Worm (Caenorhabditis elegans): ENCODE data around the gene trpp-6.
A peak's percentile ranks its signal among the peaks of the same experiment; 100 is the strongest.

The trpp-6 gene

DNA sequence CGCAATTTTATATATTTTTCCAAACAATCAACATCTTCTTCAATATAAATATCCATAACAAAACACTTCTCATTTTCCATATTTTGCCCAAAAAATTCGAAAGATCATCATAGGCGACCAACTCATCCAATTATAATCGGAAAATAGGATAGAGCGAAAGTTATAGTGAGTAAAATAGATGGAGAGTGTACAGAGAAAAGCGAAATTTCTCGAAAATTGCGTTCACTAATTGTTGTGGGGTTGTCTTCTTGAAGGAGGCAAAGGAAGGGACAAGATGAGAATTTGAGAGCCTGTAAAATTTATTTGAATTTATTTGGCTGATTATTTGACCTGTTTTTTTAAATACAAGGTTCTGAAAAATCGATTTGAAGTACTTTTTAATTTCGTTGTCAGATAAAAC lies 43.9 kb downstream of the trpp-6 start (continued):
- TF ChIP-seq mdl-1 (tag; optimal IDR thresholded peaks at IDR 0.05) (no peak), zag-1 (tag; optimal IDR thresholded peaks at IDR 0.05) (no peak), egl-13 (tag; optimal IDR thresholded peaks at IDR 0.05) (no peak), ceh-90 (tag; optimal IDR thresholded peaks at IDR 0.05) (no peak), nhr-47 (tag; optimal IDR thresholded peaks at IDR 0.05) (no peak), lsy-2 (tag; optimal IDR thresholded peaks at IDR 0.05) (peak in 1 of 2 experiments; percentile 25)

DNA sequence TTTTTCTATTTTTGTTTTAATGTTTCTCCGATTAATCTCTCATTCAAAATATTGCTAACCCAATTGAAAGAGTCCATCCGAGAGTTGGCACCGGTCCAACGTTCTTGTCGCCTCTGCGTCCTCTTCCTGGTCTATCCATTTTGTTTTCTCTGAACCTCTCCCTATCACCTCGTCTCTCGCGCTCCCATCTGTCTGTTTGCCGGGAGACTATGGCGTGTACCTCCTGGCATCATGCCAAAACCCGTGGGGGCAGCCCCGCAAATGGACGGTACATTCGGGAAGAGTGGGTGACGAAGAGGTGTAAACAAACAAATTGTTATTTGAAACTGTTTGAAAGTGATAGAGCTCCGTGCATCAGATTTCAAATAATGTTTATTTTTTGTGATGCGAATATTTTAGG lies 44.6 kb downstream of the trpp-6 start, which contains the start of gene T06E8.2:
Gene T06E8.2, minus strand, starts transcription at position 139 of the 400 bp plus-strand sequence.
- TF ChIP-seq ceh-88 (GFP tag; IDR thresholded peaks at IDR 0.05): no peak
- TF ChIP-seq nhr-28 (tag; optimal IDR thresholded peaks at IDR 0.05): no peak
- TF ChIP-seq fkh-4 (tag; optimal IDR thresholded peaks at IDR 0.05; ENCODE audit: borderline replicate concordance): peak; percentile 37
- TF ChIP-seq lin-35 (GFP tag; optimal IDR thresholded peaks at IDR 0.05): peak; percentile 32 to 40
- no peak for TF ChIP-seq elt-3 (tag; optimal IDR thresholded peaks at IDR 0.05)
- no peak for TF ChIP-seq alr-1 (tag; optimal IDR thresholded peaks at IDR 0.05; ENCODE audit: borderline replicate concordance)
- TF ChIP-seq snu-23 (GFP tag; optimal IDR thresholded peaks at IDR 0.05): peak; percentile 72
- TF ChIP-seq lin-14 (GFP tag; optimal IDR thresholded peaks at IDR 0.05): peak; percentile 88
- TF ChIP-seq C34B4.2 (tag; optimal IDR thresholded peaks at IDR 0.05): no peak
- no peak for TF ChIP-seq C16A3.4 (tag; optimal IDR thresholded peaks at IDR 0.05)
- no peak for TF ChIP-seq zag-1 (tag; optimal IDR thresholded peaks at IDR 0.05)
- TF ChIP-seq nhr-12 (tag; optimal IDR thresholded peaks at IDR 0.05): no peak
- no peak for TF ChIP-seq ceh-8 (GFP tag; optimal IDR thresholded peaks at IDR 0.05)
- TF ChIP-seq fos-1 (tag; optimal IDR thresholded peaks at IDR 0.05): no peak
- peak; percentile 79 for TF ChIP-seq nhr-20 (tag; optimal IDR thresholded peaks at IDR 0.05)
- TF ChIP-seq efl-1 (optimal IDR thresholded peaks at IDR 0.05): peak; percentile 40 to 44
- TF ChIP-seq efl-1 (GFP tag; optimal IDR thresholded peaks at IDR 0.05 in 1 of 2): peak; percentile 15 to 74
- TF ChIP-seq jun-1 (tag; optimal IDR thresholded peaks at IDR 0.05): no peak
- TF ChIP-seq egl-27 (tag; optimal IDR thresholded peaks at IDR 0.05): peak in 1 of 2 experiments; percentile 15
- TF ChIP-seq tlp-1 (tag; optimal IDR thresholded peaks at IDR 0.05): no peak
- no peak for TF ChIP-seq ama-1 (optimal IDR thresholded peaks at IDR 0.05)
- TF ChIP-seq nhr-19 (GFP tag; conservative IDR thresholded peaks at IDR 0.05): peak; percentile 58
- peak; percentile 58 for TF ChIP-seq swsn-7 (tag; optimal IDR thresholded peaks at IDR 0.05)
- TF ChIP-seq sup-37 (GFP tag; optimal IDR thresholded peaks at IDR 0.05): no peak
- no peak for TF ChIP-seq nhr-76 (tag; optimal IDR thresholded peaks at IDR 0.05)
- TF ChIP-seq fkh-10 (GFP tag; optimal IDR thresholded peaks at IDR 0.05): no peak
- no peak for TF ChIP-seq aly-2 (tag; optimal IDR thresholded peaks at IDR 0.05)
- TF ChIP-seq lir-3 (tag; optimal IDR thresholded peaks at IDR 0.05; ENCODE audit: poor library complexity): no peak
- TF ChIP-seq hlh-17 (GFP tag; optimal IDR thresholded peaks at IDR 0.05; ENCODE audit: borderline replicate concordance): no peak
- TF ChIP-seq grh-1 (GFP tag; IDR thresholded peaks at IDR 0.05): 0 out of 2 replicates have a peak, but pooled peaks have one; percentile 34
- TF ChIP-seq rnt-1 (tag; optimal IDR thresholded peaks at IDR 0.05): peak; percentile 52
- TF ChIP-seq unc-62 (GFP tag; optimal IDR thresholded peaks at IDR 0.05): no peak
- no peak for TF ChIP-seq efl-3 (GFP tag; optimal IDR thresholded peaks at IDR 0.05)
- TF ChIP-seq vab-15 (tag; optimal IDR thresholded peaks at IDR 0.05): no peak
- TF ChIP-seq lsy-2 (tag; optimal IDR thresholded peaks at IDR 0.05): peak; percentile 34 to 43
- TF ChIP-seq hpl-2 (GFP tag; optimal IDR thresholded peaks at IDR 0.05): no peak
- TF ChIP-seq nhr-90 (tag; optimal IDR thresholded peaks at IDR 0.05; ENCODE audit: poor library complexity): peak; percentile 18
- TF ChIP-seq mdl-1 (tag; optimal IDR thresholded peaks at IDR 0.05): peak in 1 of 2 experiments; percentile 64
- no peak for TF ChIP-seq Y116A8C.19 (tag; optimal IDR thresholded peaks at IDR 0.05; ENCODE audit: borderline replicate concordance)
- TF ChIP-seq mef-2 (tag; optimal IDR thresholded peaks at IDR 0.05): no peak
- peak; percentile 80 for TF ChIP-seq nhr-71 (tag; optimal IDR thresholded peaks at IDR 0.05)
- TF ChIP-seq snpc-4 (tag; optimal IDR thresholded peaks at IDR 0.05): no peak
- TF ChIP-seq nhr-85 (tag): peak; percentile 86
- TF ChIP-seq pag-3 (tag; optimal IDR thresholded peaks at IDR 0.05; ENCODE audit: borderline replicate concordance, insufficient read depth): peak; percentile 86
- no peak for TF ChIP-seq C04F5.9 (tag; optimal IDR thresholded peaks at IDR 0.05)
- TF ChIP-seq egl-13 (tag; optimal IDR thresholded peaks at IDR 0.05): no peak
- no peak for TF ChIP-seq F16B12.6 (tag; optimal IDR thresholded peaks at IDR 0.05)
- no peak for TF ChIP-seq sox-4 (tag; optimal IDR thresholded peaks at IDR 0.05)
- peak; percentile 24 for TF ChIP-seq blmp-1 (tag; optimal IDR thresholded peaks at IDR 0.05)
